Worm (Caenorhabditis elegans) whole organism, mixed stage, embryonic: Measurements from ENCODE around the gene fbxb-20.

Experiments used
- M03D4.4 ChIP-seq: sonication (generic microtip); optimal IDR thresholded peaks from 2 replicates; lab custom pipeline; 2017; ENCODE audit warnings: mild to moderate bottlenecking, missing genetic modification characterization, missing compliant biosample characterization
- blmp-1 ChIP-seq: fragments of 150-350 bp; optimal IDR thresholded peaks from 2 replicates; lab custom pipeline; 2014; ENCODE audit warnings: missing biosample characterization, missing genetic modification characterization
- ceh-39 ChIP-seq: fragments of 150-350 bp; optimal IDR thresholded peaks from 2 replicates; lab custom pipeline; 2014; ENCODE audit warnings: missing biosample characterization, missing genetic modification characterization
- ceh-83 ChIP-seq: fragments of 200-800 bp; sonication (Bioruptor generic); optimal IDR thresholded peaks from 2 replicates; lab custom pipeline; 2018; ENCODE audit warnings: mild to moderate bottlenecking, missing genetic modification characterization, missing compliant biosample characterization
- ces-1 ChIP-seq: fragments of 150-350 bp; optimal IDR thresholded peaks from 2 replicates; lab custom pipeline; 2014; ENCODE audit warnings: missing biosample characterization, missing genetic modification reagents, missing genetic modification characterization
- cnd-1 ChIP-seq: fragments of 200-800 bp; sonication (Bioruptor generic); optimal IDR thresholded peaks from 2 replicates; lab custom pipeline; 2018; ENCODE audit warnings: mild to moderate bottlenecking, missing genetic modification characterization, missing compliant biosample characterization
- elt-1 ChIP-seq: sonication (generic microtip); optimal IDR thresholded peaks from 2 replicates; lab custom pipeline; 2017; ENCODE audit warnings: missing genetic modification characterization, mild to moderate bottlenecking, missing compliant biosample characterization, antibody characterized with exemption, moderate library complexity, borderline replicate concordance; ENCODE audit not compliant: insufficient read depth
- flh-1 ChIP-seq: fragments of 200-800 bp; sonication (Bioruptor generic); optimal IDR thresholded peaks from 2 replicates; lab custom pipeline; 2018; ENCODE audit warnings: mild to moderate bottlenecking, missing genetic modification characterization, moderate library complexity, missing compliant biosample characterization
- ham-2 ChIP-seq: fragments of 200-800 bp; sonication (Bioruptor generic); optimal IDR thresholded peaks from 2 replicates; lab custom pipeline; 2018; ENCODE audit warnings: mild to moderate bottlenecking, missing genetic modification characterization, missing compliant biosample characterization
- hlh-1 ChIP-seq: fragments of 150-350 bp; optimal IDR thresholded peaks from 2 replicates; lab custom pipeline; 2014; ENCODE audit warnings: missing biosample characterization, missing genetic modification reagents, missing genetic modification characterization
- lin-13 ChIP-seq: fragments of 150-350 bp; optimal IDR thresholded peaks from 2 replicates; lab custom pipeline; 2014; ENCODE audit warnings: missing biosample characterization, missing genetic modification characterization
- lsy-2 ChIP-seq: fragments of 150-350 bp; optimal IDR thresholded peaks from 2 replicates; lab custom pipeline; 2014; ENCODE audit warnings: missing biosample characterization, missing genetic modification characterization
- mab-5 ChIP-seq: fragments of 150-350 bp; optimal IDR thresholded peaks from 2 replicates; lab custom pipeline; 2014; ENCODE audit warnings: missing biosample characterization, missing genetic modification characterization
- mep-1 ChIP-seq: fragments of 150-350 bp; optimal IDR thresholded peaks from 2 replicates; lab custom pipeline; 2017; ENCODE audit warnings: missing biosample characterization, missing genetic modification reagents, missing genetic modification characterization, inconsistent platforms
- mls-2 ChIP-seq: sonication (generic microtip); optimal IDR thresholded peaks from 2 replicates; lab custom pipeline; 2016; ENCODE audit warnings: mild to moderate bottlenecking, missing genetic modification characterization, moderate library complexity, missing compliant biosample characterization
- nhr-12 ChIP-seq: fragments of 150-350 bp; optimal IDR thresholded peaks from 2 replicates; lab custom pipeline; 2014; ENCODE audit warnings: missing biosample characterization, missing genetic modification characterization
- nhr-2 ChIP-seq: fragments of 150-350 bp; optimal IDR thresholded peaks from 2 replicates; lab custom pipeline; 2014; ENCODE audit warnings: missing biosample characterization, missing genetic modification characterization
- nhr-28 ChIP-seq: fragments of 150-350 bp; optimal IDR thresholded peaks from 2 replicates; lab custom pipeline; 2014; ENCODE audit warnings: missing biosample characterization, missing genetic modification characterization
- nhr-76 ChIP-seq: sonication (generic microtip); optimal IDR thresholded peaks from 2 replicates; lab custom pipeline; 2017; ENCODE audit warnings: missing biosample characterization, missing genetic modification characterization
- pha-4 ChIP-seq: fragments of 150-350 bp; optimal IDR thresholded peaks from 2 replicates; lab custom pipeline; 2018; ENCODE audit warnings: missing biosample characterization, missing genetic modification reagents, missing genetic modification characterization
- sem-2 ChIP-seq: fragments of 200-800 bp; sonication (Bioruptor generic); optimal IDR thresholded peaks from 2 replicates; lab custom pipeline; 2018; ENCODE audit warnings: mild to moderate bottlenecking, missing genetic modification characterization, missing compliant biosample characterization
- snpc-4 ChIP-seq: fragments of 150-350 bp; optimal IDR thresholded peaks from 2 replicates; lab custom pipeline; 2014; ENCODE audit warnings: missing biosample characterization, missing genetic modification characterization
- sptf-1 ChIP-seq: sonication (generic microtip); optimal IDR thresholded peaks from 2 replicates; lab custom pipeline; 2017; ENCODE audit warnings: mild to moderate bottlenecking, missing genetic modification characterization, moderate library complexity, missing compliant biosample characterization
- tbx-8 ChIP-seq: fragments of 200-800 bp; sonication (Bioruptor generic); optimal IDR thresholded peaks from 2 replicates; lab custom pipeline; 2018; ENCODE audit warnings: mild to moderate bottlenecking, missing genetic modification characterization, moderate library complexity, missing compliant biosample characterization
- unc-120 ChIP-seq: sonication (generic microtip); optimal IDR thresholded peaks from 2 replicates; lab custom pipeline; 2017; ENCODE audit warnings: missing genetic modification characterization, missing compliant biosample characterization; ENCODE audit not compliant: poor library complexity, severe bottlenecking
- unc-39 ChIP-seq: fragments of 150-350 bp; optimal IDR thresholded peaks from 2 replicates; lab custom pipeline; 2014; ENCODE audit warnings: missing biosample characterization, missing genetic modification characterization
- unc-62 ChIP-seq: fragments of 150-350 bp; optimal IDR thresholded peaks from 2 replicates; lab custom pipeline; 2014; ENCODE audit warnings: missing biosample characterization, missing genetic modification reagents, missing genetic modification characterization
- zip-8 ChIP-seq: fragments of 150-350 bp; optimal IDR thresholded peaks from 2 replicates; lab custom pipeline; 2014; ENCODE audit warnings: missing biosample characterization, missing genetic modification characterization
- ztf-11 ChIP-seq: fragments of 150-350 bp; optimal IDR thresholded peaks from 2 replicates; lab custom pipeline; 2014; ENCODE audit warnings: missing biosample characterization, missing genetic modification characterization

fbxb-20 gene

ce11 chrII:1621795-1622194, 28.6 kb downstream of the fbxb-20 start:
- TF ChIP-seq unc-62 (no peak), blmp-1 (tag; lab: Kevin White, UChicago) (no peak), hlh-1 (no peak), lin-13 (tag; lab: Kevin White, UChicago) (no peak), pha-4 (tag; lab: Kevin White, UChicago) (no peak), zip-8 (tag; lab: Kevin White, UChicago) (no peak), elt-1 (tag; lab: Kevin White, UChicago) (no peak), ham-2 (GFP tag; lab: Kevin White, UChicago) (no peak), mep-1 (no peak), nhr-12 (tag; lab: Kevin White, UChicago) (no peak), sptf-1 (no peak), nhr-2 (tag; lab: Kevin White, UChicago) (no peak), flh-1 (GFP tag; lab: Kevin White, UChicago) (no peak), snpc-4 (no peak), mab-5 (tag; lab: Kevin White, UChicago) (no peak), mls-2 (no peak)

ce11 chrII:1621180-1621579, 29.2 kb downstream of the fbxb-20 start, which contains the start of gene fbxa-158:
TSS of gene fbxa-158 (minus strand) at chrII:1621280.
- TF ChIP-seq ztf-11 (tag; lab: Kevin White, UChicago) = no peak
- TF ChIP-seq lsy-2 (tag; lab: Kevin White, UChicago) = no peak
- TF ChIP-seq zip-8 (tag; lab: Kevin White, UChicago) = no peak
- no peak for TF ChIP-seq mls-2
- no peak for TF ChIP-seq unc-120 (tag; lab: Kevin White, UChicago)
- no peak for TF ChIP-seq nhr-2 (tag; lab: Kevin White, UChicago)
- no peak for TF ChIP-seq ces-1 (GFP tag; lab: Kevin White, UChicago)
- TF ChIP-seq lin-13 (tag; lab: Kevin White, UChicago) = no peak
- TF ChIP-seq M03D4.4 = no peak
- TF ChIP-seq cnd-1 (tag; lab: Kevin White, UChicago) = no peak
- no peak for TF ChIP-seq nhr-28 (tag; lab: Kevin White, UChicago)
- TF ChIP-seq sem-2 (GFP tag; lab: Kevin White, UChicago) = no peak

- TF ChIP-seq ceh-83 (no peak), elt-1 (tag; lab: Kevin White, UChicago) (no peak), unc-39 (tag; lab: Kevin White, UChicago) (no peak), flh-1 (GFP tag; lab: Kevin White, UChicago) (no peak), nhr-76 (tag; lab: Kevin White, UChicago) (no peak), mep-1 (no peak)
Measured at ce11 chrII:1618948-1619347, 31.5 kb downstream of the fbxb-20 start, which contains the start of gene fbxa-166. TSS of gene fbxa-166 (minus strand) at chrII:1619048.

DNA sequence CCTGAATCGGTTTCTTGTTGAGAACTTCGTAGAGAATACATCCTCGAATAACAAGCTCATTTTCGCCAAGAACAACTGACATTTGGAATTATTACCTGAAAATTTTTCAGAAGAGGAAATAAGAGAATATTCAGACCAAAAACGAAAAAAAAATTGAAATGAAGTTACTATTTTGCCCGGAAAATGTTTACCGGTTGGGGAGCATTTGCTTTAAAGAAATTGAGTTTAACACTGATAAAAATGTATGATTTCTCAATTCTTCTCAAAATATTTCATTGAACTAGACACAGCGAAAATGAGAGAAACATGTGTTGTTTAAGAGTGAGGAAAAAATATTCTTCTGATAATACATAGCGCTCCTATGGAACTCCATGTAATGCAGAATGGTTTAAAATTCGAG, 34.0 kb downstream of the fbxb-20 start, which contains the start of gene fbxa-165:
fbxa-165 (minus strand) TSS at position 101 of the 400 bp plus-strand sequence.
- TF ChIP-seq nhr-28 (tag; lab: Kevin White, UChicago) (no peak), ham-2 (GFP tag; lab: Kevin White, UChicago) (no peak), sem-2 (GFP tag; lab: Kevin White, UChicago) (no peak)

DNA sequence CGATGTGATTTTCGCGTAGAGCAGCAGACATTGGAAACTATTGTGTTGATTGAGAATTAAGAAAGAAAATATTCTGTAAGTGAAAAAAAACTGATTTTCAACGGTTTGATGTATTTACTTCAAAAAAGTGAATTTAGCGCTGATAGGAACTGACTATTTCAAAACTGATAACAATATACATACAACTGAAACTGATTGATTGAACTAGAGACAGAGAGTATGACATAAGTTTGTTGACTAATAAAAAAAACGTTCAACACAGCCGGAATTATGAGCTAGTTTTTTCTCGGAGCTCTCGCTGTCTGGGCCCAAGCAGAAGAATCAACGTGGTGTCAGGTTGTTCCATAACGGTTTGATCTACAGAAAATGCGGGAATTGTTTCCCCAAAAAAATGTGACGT, 36.4 kb downstream of the fbxb-20 start, which contains the start of gene fbxa-164:
fbxa-164 (minus strand) TSS at position 101 of the 400 bp plus-strand sequence.
- TF ChIP-seq nhr-12 (tag; lab: Kevin White, UChicago) (no peak), ceh-39 (tag; lab: Kevin White, UChicago) (no peak), tbx-8 (GFP tag; lab: Kevin White, UChicago) (no peak), cnd-1 (tag; lab: Kevin White, UChicago) (no peak), M03D4.4 (no peak), mls-2 (no peak), unc-39 (tag; lab: Kevin White, UChicago) (no peak), elt-1 (tag; lab: Kevin White, UChicago) (no peak), blmp-1 (tag; lab: Kevin White, UChicago) (no peak), hlh-1 (no peak), lin-13 (tag; lab: Kevin White, UChicago) (no peak), ceh-83 (no peak), nhr-76 (tag; lab: Kevin White, UChicago) (no peak), flh-1 (GFP tag; lab: Kevin White, UChicago) (no peak), sem-2 (GFP tag; lab: Kevin White, UChicago) (no peak), pha-4 (tag; lab: Kevin White, UChicago) (no peak), nhr-28 (tag; lab: Kevin White, UChicago) (no peak)
